Fruit fly (Drosophila melanogaster) whole organism, adult: Measurements from ENCODE around the gene CG11333.

ENCODE experiments used
- CG11617 ChIP-seq: fragments of 200-800 bp; sonication (Bioruptor generic); optimal IDR thresholded peaks from 2 replicates; lab custom pipeline; 2017; ENCODE audit warnings: mild to moderate bottlenecking, missing biosample characterization, missing genetic modification reagents, missing genetic modification characterization
- cnc ChIP-seq, 2 experiments: fragments of >200 bp; optimal IDR thresholded peaks; 2 replicates each; lab custom pipeline; 2017
- ovo ChIP-seq: fragments of 200-800 bp; sonication (Bioruptor generic); optimal IDR thresholded peaks from 2 replicates; lab custom pipeline; 2016; ENCODE audit warnings: missing biosample characterization, missing genetic modification characterization
- toe ChIP-seq: fragments of 200-800 bp; sonication (Bioruptor generic); optimal IDR thresholded peaks from 2 replicates; lab custom pipeline; 2016; ENCODE audit warnings: missing biosample characterization, missing genetic modification characterization

DNA sequence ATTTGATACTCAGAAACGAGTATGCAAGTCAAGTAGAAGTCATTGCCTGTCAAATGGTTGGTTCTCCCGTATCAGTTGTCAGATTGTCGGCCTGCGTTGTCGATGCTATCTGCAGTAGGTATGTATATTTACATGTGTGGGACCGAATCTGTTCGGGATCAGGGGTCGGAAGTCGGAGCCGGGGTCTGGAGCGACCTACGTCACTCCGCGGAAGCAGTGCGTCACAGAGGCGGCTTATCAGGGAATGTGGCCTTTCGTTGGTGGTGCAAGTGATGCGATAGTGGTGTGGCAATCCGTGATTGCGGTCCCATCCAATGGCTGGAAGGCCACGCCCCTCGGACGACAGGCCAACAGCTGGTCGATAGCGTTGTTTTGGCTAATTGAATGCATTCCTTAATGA lies 27.5 kb upstream of the CG11333 start:
- no peak for TF ChIP-seq CG11617 (GFP tag; lab: Kevin White, UChicago)
- TF ChIP-seq cnc (optimal IDR thresholded peaks at IDR 0.05; lab: Kevin White, UChicago), result no peak
- TF ChIP-seq ovo (GFP tag; lab: Kevin White, UChicago), result no peak
- TF ChIP-seq toe, result no peak
